Fruit fly (Drosophila melanogaster) whole organism, wandering third instar larva: ENCODE data around the gene AcCoAS.

Experiments used
- Abd-B ChIP-seq: fragments of >200 bp; optimal IDR thresholded peaks from 2 replicates; lab custom pipeline; 2017; ENCODE audit warnings: missing biosample characterization, missing genetic modification characterization
- CG32264 ChIP-seq: fragments of 200-800 bp; sonication (Bioruptor generic); optimal IDR thresholded peaks from 2 replicates; lab custom pipeline; 2016; ENCODE audit warnings: missing biosample characterization, missing genetic modification characterization
- CG9705 ChIP-seq: fragments of 200-800 bp; sonication (Bioruptor generic); optimal IDR thresholded peaks from 2 replicates; lab custom pipeline; 2018; ENCODE audit warnings: missing biosample characterization, mild to moderate bottlenecking, missing genetic modification characterization
- CrebA ChIP-seq: fragments of 200-800 bp; sonication (Bioruptor generic); optimal IDR thresholded peaks from 2 replicates; lab custom pipeline; 2016; ENCODE audit warnings: missing biosample characterization, mild to moderate bottlenecking, missing genetic modification characterization, borderline replicate concordance
- Dfd ChIP-seq: fragments of >200 bp; optimal IDR thresholded peaks from 2 replicates; lab custom pipeline; 2017; ENCODE audit warnings: missing biosample characterization, missing genetic modification characterization
- Dif ChIP-seq: fragments of 200-275, 200-300 bp; sonication (Bioruptor generic); optimal IDR thresholded peaks from 2 replicates; lab custom pipeline; 2018; ENCODE audit warnings: missing biosample characterization, missing genetic modification characterization; ENCODE audit not compliant: partially characterized antibody
- Hnf4 ChIP-seq: fragments of 200-800 bp; sonication (Bioruptor generic); optimal IDR thresholded peaks from 2 replicates; lab custom pipeline; 2016; ENCODE audit warnings: missing biosample characterization, mild to moderate bottlenecking, missing genetic modification characterization
- Hr83 ChIP-seq: fragments of 200-300 bp; sonication (Bioruptor generic); optimal IDR thresholded peaks from 2 replicates; lab custom pipeline; 2016; ENCODE audit warnings: missing biosample characterization, mild to moderate bottlenecking, missing genetic modification characterization, moderate library complexity; ENCODE audit not compliant: poor library complexity, severe bottlenecking
- Jra ChIP-seq: sonication (Bioruptor generic); optimal IDR thresholded peaks from 2 replicates; lab custom pipeline; 2016; ENCODE audit warnings: missing biosample characterization, missing genetic modification characterization
- Mio ChIP-seq: sonication (Bioruptor generic); optimal IDR thresholded peaks from 2 replicates; lab custom pipeline; 2016; ENCODE audit warnings: missing biosample characterization, missing genetic modification characterization
- Myc ChIP-seq: fragments of >200 bp; optimal IDR thresholded peaks from 2 replicates; lab custom pipeline; 2017
- N ChIP-seq: fragments of >200 bp; optimal IDR thresholded peaks from 2 replicates; lab custom pipeline; 2018; ENCODE audit warnings: missing biosample characterization, missing external identifiers, missing genetic modification characterization
- Rel ChIP-seq, 2 experiments: fragments of 200-800 bp; sonication (Bioruptor generic) in 1 of 2; optimal IDR thresholded peaks; 2 replicates in 1 of 2; 3 replicates in 1 of 2; lab custom pipeline; 2016 to 2019; ENCODE audit warnings: mild to moderate bottlenecking in 2 of 2, missing biosample characterization in 2 of 2, missing genetic modification characterization in 2 of 2, moderate library complexity in 1 of 2
- br ChIP-seq: fragments of 200-800 bp; sonication (Bioruptor generic); optimal IDR thresholded peaks from 2 replicates; lab custom pipeline; 2016; ENCODE audit warnings: missing biosample characterization, missing genetic modification characterization
- brk ChIP-seq: fragments of 200-800 bp; sonication (Bioruptor generic); optimal IDR thresholded peaks from 2 replicates; lab custom pipeline; 2016; ENCODE audit warnings: missing biosample characterization, mild to moderate bottlenecking, missing genetic modification characterization
- dl ChIP-seq, 2 experiments: fragments of 175-275, 200-275 bp in 1 of 2; fragments of 200-275 bp in 1 of 2; sonication (Bioruptor generic); optimal IDR thresholded peaks; lab custom pipeline; 2018; ENCODE audit warnings: mild to moderate bottlenecking in 2 of 2, missing biosample characterization in 2 of 2, missing genetic modification characterization in 2 of 2, moderate library complexity in 2 of 2; ENCODE audit not compliant: partially characterized antibody in 2 of 2, insufficient read depth in 1 of 2
- dmrt93B ChIP-seq: fragments of 200-800 bp; sonication (Bioruptor generic); optimal IDR thresholded peaks from 2 replicates; lab custom pipeline; 2018; ENCODE audit warnings: missing biosample characterization, mild to moderate bottlenecking, missing genetic modification characterization
- dsf ChIP-seq: sonication (Bioruptor generic); optimal IDR thresholded peaks from 2 replicates; lab custom pipeline; 2016; ENCODE audit warnings: missing biosample characterization, missing genetic modification characterization, borderline replicate concordance
- ey ChIP-seq: fragments of 200-800 bp; sonication (Bioruptor generic); optimal IDR thresholded peaks from 2 replicates; lab custom pipeline; 2016; ENCODE audit warnings: missing biosample characterization, missing genetic modification characterization
- foxo ChIP-seq, 2 experiments: fragments of 200-800 bp; sonication (Bioruptor generic); optimal IDR thresholded peaks; 2 replicates in 1 of 2; 3 replicates in 1 of 2; lab custom pipeline; 2016 to 2017; ENCODE audit warnings: missing biosample characterization in 2 of 2, missing genetic modification characterization in 2 of 2
- fru ChIP-seq: fragments of 200-800 bp; sonication (Bioruptor generic); optimal IDR thresholded peaks from 3 replicates; lab custom pipeline; 2016; ENCODE audit warnings: missing biosample characterization, mild to moderate bottlenecking, missing genetic modification characterization
- jim ChIP-seq: fragments of 175-275, 200-325 bp; sonication (Bioruptor generic); optimal IDR thresholded peaks from 2 replicates; lab custom pipeline; 2016; ENCODE audit warnings: missing biosample characterization, mild to moderate bottlenecking, missing genetic modification characterization
- lola ChIP-seq: fragments of >200 bp; optimal IDR thresholded peaks from 2 replicates; lab custom pipeline; 2017; ENCODE audit warnings: missing biosample characterization, missing genetic modification characterization
- pan ChIP-seq: fragments of >200 bp; optimal IDR thresholded peaks from 2 replicates; lab custom pipeline; 2017
- psq ChIP-seq: fragments of 200-800 bp; sonication (Bioruptor generic); optimal IDR thresholded peaks from 3 replicates; lab custom pipeline; 2017; ENCODE audit warnings: missing biosample characterization, mild to moderate bottlenecking, missing genetic modification characterization, moderate library complexity
- sv ChIP-seq: fragments of 200-800 bp; sonication (Bioruptor generic); optimal IDR thresholded peaks from 3 replicates; lab custom pipeline; 2016; ENCODE audit warnings: missing biosample characterization, missing genetic modification characterization
- tai ChIP-seq: sonication (Bioruptor generic); optimal IDR thresholded peaks from 2 replicates; lab custom pipeline; 2016; ENCODE audit warnings: missing biosample characterization, missing genetic modification characterization
- woc ChIP-seq: sonication (Bioruptor generic); optimal IDR thresholded peaks from 2 replicates; lab custom pipeline; 2016; ENCODE audit warnings: missing biosample characterization, mild to moderate bottlenecking, missing genetic modification characterization

Gene AcCoAS

DNA sequence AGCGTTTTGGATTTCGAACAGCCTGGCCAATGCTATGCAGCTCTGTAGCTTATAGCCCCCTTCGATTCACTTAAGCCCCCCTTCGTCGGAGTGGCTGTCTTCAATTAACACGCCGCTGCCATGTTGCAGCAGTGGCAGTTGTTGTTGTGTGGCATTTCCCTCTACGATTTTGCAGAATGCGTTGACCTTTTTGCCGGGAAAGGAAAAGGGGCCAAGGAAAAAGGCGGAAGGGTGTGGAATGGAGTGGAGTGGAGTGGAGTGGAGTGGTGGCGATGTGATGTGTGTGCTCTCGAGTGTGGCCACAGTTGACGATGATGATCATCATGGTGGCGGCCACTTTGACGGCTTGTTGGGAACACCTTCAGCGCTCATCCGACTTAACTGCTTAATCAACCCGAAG lies 41.7 kb downstream of the AcCoAS start:
- TF ChIP-seq Abd-B (GFP tag; lab: Kevin White, UChicago) (no peak), psq (GFP tag; lab: Kevin White, UChicago) (no peak), fru (GFP tag; lab: Kevin White, UChicago) (no peak), CG32264 (no peak), sv (GFP tag; lab: Kevin White, UChicago) (no peak), Dif (GFP tag; lab: Kevin White, UChicago) (no peak), CrebA (GFP tag; lab: Kevin White, UChicago) (no peak), foxo (GFP tag; optimal IDR thresholded peaks at IDR 0.05; lab: Kevin White, UChicago) (no peak), jim (GFP tag; lab: Kevin White, UChicago) (no peak), Hnf4 (GFP tag; lab: Kevin White, UChicago) (no peak), Hr83 (GFP tag; lab: Kevin White, UChicago) (no peak), dsf (no peak), ey (no peak), Dfd (GFP tag; lab: Kevin White, UChicago) (no peak), woc (GFP tag; lab: Kevin White, UChicago) (no peak), tai (GFP tag; lab: Kevin White, UChicago) (no peak), Mio (no peak)

DNA sequence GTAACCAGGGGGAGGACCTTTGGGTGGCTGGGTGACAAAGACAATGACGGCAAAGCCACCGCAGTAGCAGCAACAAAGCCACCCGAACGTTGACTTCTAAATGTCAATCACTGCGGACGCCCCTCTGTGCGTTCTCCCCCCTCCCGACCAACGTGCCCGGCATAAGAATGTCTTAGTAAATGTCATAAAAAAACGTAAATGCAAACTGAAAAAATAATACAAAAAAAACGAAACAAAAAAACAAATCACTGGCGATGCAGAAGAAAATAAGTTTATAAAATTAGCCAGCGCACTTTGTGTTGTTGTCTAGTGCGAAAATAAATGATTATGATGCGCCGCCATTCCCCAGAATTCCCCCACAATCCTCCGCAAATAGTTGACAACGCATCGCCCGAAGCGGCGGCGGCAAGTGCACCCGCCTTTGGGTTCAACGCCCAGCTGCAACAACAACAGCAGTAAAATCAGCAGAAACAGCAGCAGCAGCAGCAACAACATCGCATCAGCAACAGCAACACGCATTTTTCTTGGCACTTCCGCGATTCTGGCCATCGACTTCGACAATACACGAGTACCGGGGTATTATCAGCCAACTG lies 43.0 kb downstream of the AcCoAS start:
- TF ChIP-seq Dfd (GFP tag; lab: Kevin White, UChicago): peak; percentile 21
- TF ChIP-seq br: no peak

DNA sequence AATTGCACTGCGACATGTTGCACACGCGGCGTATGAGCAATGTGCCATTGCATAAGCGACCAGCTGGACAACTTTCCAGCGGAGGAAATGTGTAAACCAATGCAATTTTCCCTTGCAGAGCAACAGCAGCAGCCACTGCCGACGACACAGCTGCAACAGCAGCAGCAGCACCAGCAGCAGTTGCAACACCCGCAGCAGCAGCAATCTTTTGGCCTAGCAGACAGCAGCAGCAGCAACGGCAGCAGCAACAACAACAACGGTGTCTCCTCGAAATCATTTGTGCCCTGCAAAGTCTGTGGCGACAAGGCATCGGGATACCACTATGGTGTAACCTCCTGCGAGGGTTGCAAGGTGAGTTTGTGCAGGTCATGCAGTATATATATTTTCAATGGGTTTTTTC lies 49.3 kb downstream of the AcCoAS start:
- TF ChIP-seq dmrt93B (GFP tag; lab: Kevin White, UChicago) (no peak), Hr83 (GFP tag; lab: Kevin White, UChicago) (no peak), pan (lab: Kevin White, UChicago) (no peak), Dfd (GFP tag; lab: Kevin White, UChicago) (peak; percentile 92), Rel (GFP tag; optimal IDR thresholded peaks at IDR 0.05; lab: Kevin White, UChicago) (no peak), Rel (tag; optimal IDR thresholded peaks at IDR 0.05; lab: Kevin White, UChicago) (no peak), Abd-B (GFP tag; lab: Kevin White, UChicago) (no peak)

DNA sequence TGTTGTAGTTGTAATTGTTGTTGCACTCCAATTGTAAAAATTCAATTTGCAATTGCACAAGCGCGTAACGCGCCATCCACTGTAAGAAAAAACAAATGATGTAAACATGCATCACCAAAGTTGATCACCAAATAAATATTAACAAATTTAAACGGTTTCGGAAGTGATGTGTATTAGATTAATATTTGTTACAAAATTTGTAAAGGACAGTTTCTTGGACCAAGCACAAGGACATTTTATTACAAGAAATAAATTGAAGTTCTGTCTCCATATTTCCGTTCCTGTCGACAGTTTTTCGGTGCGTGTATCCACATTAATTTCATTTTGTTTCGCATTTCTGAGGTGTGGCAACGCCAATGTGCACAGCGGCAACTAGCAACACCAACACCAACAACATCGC lies 50.3 kb downstream of the AcCoAS start:
- TF ChIP-seq dmrt93B (GFP tag; lab: Kevin White, UChicago) (no peak), dl (GFP tag; optimal IDR thresholded peaks at IDR 0.05; lab: Kevin White, UChicago; ENCODE audit: insufficient read depth in 1 of 2, partially characterized antibody in 2 of 2) (no peak), dsf (no peak), brk (GFP tag; lab: Kevin White, UChicago) (no peak), lola (GFP tag; lab: Kevin White, UChicago) (no peak), Myc (lab: Kevin White, UChicago) (no peak), foxo (GFP tag; optimal IDR thresholded peaks at IDR 0.05; lab: Kevin White, UChicago) (no peak), Jra (no peak)

DNA sequence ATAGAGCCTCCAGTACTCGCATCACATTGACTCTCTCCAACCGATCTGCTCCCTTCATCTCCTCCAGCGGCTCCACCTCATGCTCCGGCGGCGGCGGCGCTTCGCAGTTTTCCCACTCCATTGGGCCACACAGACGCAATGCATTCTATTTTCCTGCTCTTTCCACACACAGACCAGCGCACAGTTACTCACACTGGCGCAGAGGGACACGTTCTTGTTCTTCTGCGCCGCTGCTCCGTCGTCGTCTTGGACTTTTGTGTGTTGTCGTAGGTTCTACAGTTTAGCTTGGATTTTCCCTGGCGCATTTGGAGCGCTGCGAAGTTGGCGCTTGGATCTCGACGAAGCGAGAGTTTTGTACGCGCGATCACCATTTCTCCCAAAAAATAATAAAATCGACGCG lies 53.7 kb downstream of the AcCoAS start, which contains the start of gene Eip78C:
TSS of gene Eip78C (plus strand) at position 301 of the 400 bp plus-strand sequence.
- no peak for TF ChIP-seq tai (GFP tag; lab: Kevin White, UChicago)
- no peak for TF ChIP-seq br

DNA sequence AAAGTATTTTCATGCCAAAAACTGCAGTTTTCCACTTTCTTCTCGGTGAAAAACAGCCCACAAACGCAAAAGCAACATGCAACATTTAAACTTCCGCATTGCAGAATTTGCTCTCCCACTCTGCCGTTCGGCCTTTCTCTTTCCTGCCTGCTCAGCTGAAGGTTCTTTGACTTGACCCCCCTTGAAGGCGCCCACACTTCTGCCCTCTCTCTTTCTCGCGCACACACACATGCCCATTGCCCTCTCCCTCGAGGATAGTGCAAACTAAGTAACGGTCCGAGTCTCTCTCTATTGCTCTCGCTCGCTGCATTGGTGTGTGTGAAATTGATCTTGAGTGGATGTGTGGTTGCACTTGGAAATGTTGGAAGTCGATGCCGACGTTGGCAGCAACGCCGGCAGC lies 54.4 kb downstream of the AcCoAS start:
- no peak for TF ChIP-seq N (GFP tag; lab: Kevin White, UChicago)
- no peak for TF ChIP-seq dmrt93B (GFP tag; lab: Kevin White, UChicago)
- TF ChIP-seq Abd-B (GFP tag; lab: Kevin White, UChicago): no peak
- no peak for TF ChIP-seq CrebA (GFP tag; lab: Kevin White, UChicago)
- no peak for TF ChIP-seq CG9705 (GFP tag; lab: Kevin White, UChicago)
- TF ChIP-seq Hnf4 (GFP tag; lab: Kevin White, UChicago): no peak
- TF ChIP-seq, all 38 proteins: peak for 0
